Worm (Caenorhabditis elegans): ENCODE measurements around the gene kgb-1.

The kgb-1 gene

ce11 chrIV:410420-410891 is 621 bp upstream of the kgb-1 start, which contains the start of gene T07A9.12 (continued):
- TF ChIP-seq jun-1 (tag; optimal IDR thresholded peaks at IDR 0.05) = no peak
- TF ChIP-seq gei-8 (GFP tag; optimal IDR thresholded peaks at IDR 0.05) = no peak
- TF ChIP-seq nhr-28 (tag; optimal IDR thresholded peaks at IDR 0.05) = peak; percentile 79
- TF ChIP-seq F49E8.2 (tag; optimal IDR thresholded peaks at IDR 0.05; ENCODE audit: borderline replicate concordance) = no peak
- TF ChIP-seq T20F7.1 (GFP tag; optimal IDR thresholded peaks at IDR 0.05) = peak; percentile 47
- no peak for TF ChIP-seq nhr-237 (tag; optimal IDR thresholded peaks at IDR 0.05)
- no peak for TF ChIP-seq T26A8.4 (GFP tag; IDR thresholded peaks at IDR 0.05)
- TF ChIP-seq mxl-3 (GFP tag; optimal IDR thresholded peaks at IDR 0.05) = no peak
- no peak for TF ChIP-seq ceh-44 (GFP tag; IDR thresholded peaks at IDR 0.05)
- peak; percentile 4 for TF ChIP-seq nhr-102 (tag; optimal IDR thresholded peaks at IDR 0.05)
- TF ChIP-seq aha-1 (tag) = no peak
- no peak for TF ChIP-seq mdt-29 (GFP tag; IDR thresholded peaks at IDR 0.05)
- no peak for TF ChIP-seq nhr-111 (GFP tag; optimal IDR thresholded peaks at IDR 0.05)
- TF ChIP-seq nhr-77 (tag; optimal IDR thresholded peaks at IDR 0.05) = peak; percentile 28
- TF ChIP-seq ceh-28 (tag; optimal IDR thresholded peaks at IDR 0.05) = no peak
- TF ChIP-seq arid-1 (GFP tag; conservative IDR thresholded peaks at IDR 0.05) = no peak
- TF ChIP-seq Y75B8A.6 (GFP tag; IDR thresholded peaks at IDR 0.05) = no peak
- TF ChIP-seq php-3 (GFP tag; IDR thresholded peaks at IDR 0.05) = no peak
- no peak for TF ChIP-seq vab-7 (GFP tag; IDR thresholded peaks at IDR 0.05)
- TF ChIP-seq mep-1 (tag; optimal IDR thresholded peaks at IDR 0.05) = peak; percentile 83
- peak; percentile 67 for TF ChIP-seq rbr-2 (tag; optimal IDR thresholded peaks at IDR 0.05)
- TF ChIP-seq F10B5.3 (tag; optimal IDR thresholded peaks at IDR 0.05) = no peak
- TF ChIP-seq nhr-10 (tag; optimal IDR thresholded peaks at IDR 0.05) = no peak
- TF ChIP-seq ztf-7 (tag; optimal IDR thresholded peaks at IDR 0.05) = peak; percentile 63
- no peak for TF ChIP-seq lir-3 (tag; optimal IDR thresholded peaks at IDR 0.05)
- TF ChIP-seq daf-12 (tag; optimal IDR thresholded peaks at IDR 0.05) = no peak
- no peak for TF ChIP-seq daf-8 (GFP tag; IDR thresholded peaks at IDR 0.05)
- TF ChIP-seq ceh-62 (tag; optimal IDR thresholded peaks at IDR 0.05) = no peak
- TF ChIP-seq unc-130 (GFP tag; optimal IDR thresholded peaks at IDR 0.05) = peak; percentile 3
- no peak for TF ChIP-seq ceh-32 (tag; optimal IDR thresholded peaks at IDR 0.05; ENCODE audit: poor library complexity)
- no peak for TF ChIP-seq sdz-12 (GFP tag; optimal IDR thresholded peaks at IDR 0.05)
- no peak for TF ChIP-seq saeg-2 (GFP tag; IDR thresholded peaks at IDR 0.05)
- TF ChIP-seq spr-3 (GFP tag; optimal IDR thresholded peaks at IDR 0.05) = no peak
- TF ChIP-seq hlh-30 (tag; optimal IDR thresholded peaks at IDR 0.05; ENCODE audit: insufficient read depth) = peak; percentile 47
- TF ChIP-seq madf-9 (GFP tag; conservative IDR thresholded peaks at IDR 0.05) = no peak
- no peak for TF ChIP-seq snpc-4 (tag; optimal IDR thresholded peaks at IDR 0.05)
- TF ChIP-seq daf-19 (GFP tag; conservative IDR thresholded peaks at IDR 0.05) = no peak
- TF ChIP-seq mxl-2 (GFP tag; conservative IDR thresholded peaks at IDR 0.05) = no peak
- TF ChIP-seq nhr-42 (GFP tag; IDR thresholded peaks at IDR 0.05) = no peak
- peak; percentile 66 for TF ChIP-seq nhr-6 (tag; optimal IDR thresholded peaks at IDR 0.05)
- no peak for TF ChIP-seq daf-16 (GFP tag; optimal IDR thresholded peaks at IDR 0.05)
- TF ChIP-seq daf-16 (tag; optimal IDR thresholded peaks at IDR 0.05) = peak; percentile 42
- TF ChIP-seq nhr-25 (tag; optimal IDR thresholded peaks at IDR 0.05; ENCODE audit: borderline replicate concordance, insufficient read depth) = no peak
- TF ChIP-seq ctbp-1 (GFP tag; IDR thresholded peaks at IDR 0.05) = no peak
- TF ChIP-seq egl-27 (tag; optimal IDR thresholded peaks at IDR 0.05) = no peak
- no peak for TF ChIP-seq cey-2 (tag; optimal IDR thresholded peaks at IDR 0.05; ENCODE audit: borderline replicate concordance, insufficient read depth)
- peak; percentile 68 for TF ChIP-seq dpl-1 (GFP tag; optimal IDR thresholded peaks at IDR 0.05)
- peak; percentile 59 for TF ChIP-seq dmd-6 (GFP tag; IDR thresholded peaks at IDR 0.05)
- TF ChIP-seq lin-39 (tag; optimal IDR thresholded peaks at IDR 0.05) = no peak
- peak; percentile 43 for TF ChIP-seq nhr-48 (tag; optimal IDR thresholded peaks at IDR 0.05)
- TF ChIP-seq ZK337.2 (GFP tag; IDR thresholded peaks at IDR 0.05) = no peak
- TF ChIP-seq Y5F2A.4 (GFP tag; optimal IDR thresholded peaks at IDR 0.05) = no peak
